Worm (Caenorhabditis elegans) whole organism, L1 larva: Measurements from ENCODE around the gene ncr-2.

ENCODE experiments used
- C34B4.2 ChIP-seq: sonication (generic microtip); optimal IDR thresholded peaks from 2 replicates; lab custom pipeline; 2017; ENCODE audit warnings: mild to moderate bottlenecking, missing genetic modification characterization, missing compliant biosample characterization
- F16B12.6 ChIP-seq: fragments of 150-350 bp; optimal IDR thresholded peaks from 2 replicates; lab custom pipeline; 2014; ENCODE audit warnings: missing biosample characterization, missing genetic modification characterization
- aha-1 ChIP-seq: fragments of 150-350 bp; optimal IDR thresholded peaks from 2 replicates; lab custom pipeline; 2014; ENCODE audit warnings: missing biosample characterization, missing genetic modification characterization
- aly-2 ChIP-seq: fragments of 150-350 bp; optimal IDR thresholded peaks from 2 replicates; lab custom pipeline; 2014; ENCODE audit warnings: missing biosample characterization, missing genetic modification characterization
- ceh-63 ChIP-seq: fragments of 200-800 bp; sonication (Bioruptor generic); optimal IDR thresholded peaks from 2 replicates; lab custom pipeline; 2018; ENCODE audit warnings: mild to moderate bottlenecking, missing genetic modification characterization, missing compliant biosample characterization
- ceh-82 ChIP-seq, 3 experiments: fragments of 150-350 bp in 1 of 3; sonication (generic microtip) in 2 of 3; optimal IDR thresholded peaks; 2 replicates each; lab custom pipeline; 2014 to 2017; ENCODE audit warnings: missing biosample characterization in 3 of 3, missing genetic modification characterization in 3 of 3
- dpl-1 ChIP-seq, 3 experiments: fragments of 150-350 bp in 2 of 3; sonication (generic microtip) in 1 of 3; optimal IDR thresholded peaks; 2 replicates each; lab custom pipeline; 2014 to 2017; ENCODE audit warnings: missing biosample characterization in 3 of 3, missing genetic modification characterization in 3 of 3, missing genetic modification reagents in 3 of 3
- dsc-1 ChIP-seq: sonication (generic microtip); optimal IDR thresholded peaks from 2 replicates; lab custom pipeline; 2016; ENCODE audit warnings: mild to moderate bottlenecking, missing genetic modification characterization, missing compliant biosample characterization
- efl-1 ChIP-seq, 4 experiments: fragments of 150-350 bp; optimal IDR thresholded peaks in 3 of 4; peaks in 1 of 4; 1 replicate in 1 of 4; 2 replicates in 3 of 4; lab custom pipeline; 2014; ENCODE audit warnings: missing biosample characterization in 2 of 4, missing genetic modification characterization in 2 of 4, missing genetic modification reagents in 2 of 4
- efl-3 ChIP-seq: fragments of 200-800 bp; sonication (Bioruptor generic); optimal IDR thresholded peaks from 2 replicates; lab custom pipeline; 2018; ENCODE audit warnings: mild to moderate bottlenecking, missing genetic modification characterization, missing compliant biosample characterization
- egl-13 ChIP-seq: sonication (generic microtip); optimal IDR thresholded peaks from 2 replicates; lab custom pipeline; 2016; ENCODE audit warnings: missing genotype, missing genetic modification reagents, missing genetic modification characterization, missing compliant biosample characterization
- elt-2 ChIP-seq: sonication (generic microtip); optimal IDR thresholded peaks from 2 replicates; lab custom pipeline; 2016; ENCODE audit warnings: missing genetic modification characterization, mild to moderate bottlenecking, inconsistent platforms, missing compliant biosample characterization, missing genetic modification reagents
- elt-3 ChIP-seq, 6 experiments: fragments of 150-350 bp in 1 of 6; sonication (generic microtip); optimal IDR thresholded peaks; 2 replicates each; lab custom pipeline; 2017 to 2018; ENCODE audit warnings: missing biosample characterization in 6 of 6, missing genetic modification characterization in 6 of 6, inconsistent platforms in 1 of 6
- ets-5 ChIP-seq: fragments of 200-800 bp; sonication (Bioruptor generic); IDR thresholded peaks from 2 replicates; pipeline ENCODE4 v1.3.6; 2022; ENCODE audit warnings: missing genetic modification characterization, missing compliant biosample characterization
- fkh-10 ChIP-seq: sonication (generic microtip); optimal IDR thresholded peaks from 2 replicates; lab custom pipeline; 2017; ENCODE audit warnings: missing biosample characterization, missing genetic modification reagents, missing genetic modification characterization
- fkh-4 ChIP-seq: sonication (generic microtip); optimal IDR thresholded peaks from 2 replicates; lab custom pipeline; 2016; ENCODE audit warnings: missing compliant biosample characterization, missing genetic modification characterization, borderline replicate concordance
- fkh-8 ChIP-seq: sonication (generic microtip); optimal IDR thresholded peaks from 2 replicates; lab custom pipeline; 2016; ENCODE audit warnings: mild to moderate bottlenecking, missing genetic modification characterization, missing compliant biosample characterization
- fos-1 ChIP-seq: fragments of 150-350 bp; optimal IDR thresholded peaks from 2 replicates; lab custom pipeline; 2014; ENCODE audit warnings: missing biosample characterization, missing genetic modification characterization
- hlh-17 ChIP-seq: fragments of 200-800 bp; sonication (Bioruptor generic); optimal IDR thresholded peaks from 2 replicates; lab custom pipeline; 2018; ENCODE audit warnings: missing genetic modification characterization, mild to moderate bottlenecking, missing compliant biosample characterization, moderate library complexity, borderline replicate concordance
- hlh-4 ChIP-seq: sonication (generic microtip); optimal IDR thresholded peaks from 2 replicates; lab custom pipeline; 2016; ENCODE audit warnings: mild to moderate bottlenecking, missing genetic modification characterization, missing compliant biosample characterization
- hpl-2 ChIP-seq: fragments of 150-350 bp; optimal IDR thresholded peaks from 2 replicates; lab custom pipeline; 2014; ENCODE audit warnings: missing biosample characterization, missing genetic modification reagents, missing genetic modification characterization
- jun-1 ChIP-seq: fragments of 150-350 bp; optimal IDR thresholded peaks from 2 replicates; lab custom pipeline; 2014; ENCODE audit warnings: missing biosample characterization, missing genetic modification reagents, missing genetic modification characterization
- lin-14 ChIP-seq: fragments of 200-800 bp; sonication (Bioruptor generic); optimal IDR thresholded peaks from 2 replicates; lab custom pipeline; 2018; ENCODE audit warnings: mild to moderate bottlenecking, missing genetic modification characterization, moderate library complexity, missing compliant biosample characterization
- lin-35 ChIP-seq, 2 experiments: fragments of 150-350 bp; optimal IDR thresholded peaks; 2 replicates each; lab custom pipeline; 2014; ENCODE audit warnings: missing biosample characterization in 2 of 2, missing genetic modification characterization in 2 of 2, missing genetic modification reagents in 2 of 2
- lin-39 ChIP-seq: fragments of 150-350 bp; optimal IDR thresholded peaks from 2 replicates; lab custom pipeline; 2014; ENCODE audit warnings: missing biosample characterization, missing genetic modification reagents, missing genetic modification characterization
- lir-3 ChIP-seq: sonication (generic microtip); optimal IDR thresholded peaks from 2 replicates; lab custom pipeline; 2016; ENCODE audit warnings: mild to moderate bottlenecking, missing genetic modification characterization, moderate library complexity, missing compliant biosample characterization; ENCODE audit not compliant: poor library complexity
- lsy-2 ChIP-seq, 2 experiments: fragments of 150-350 bp; optimal IDR thresholded peaks; 2 replicates each; lab custom pipeline; 2014; ENCODE audit warnings: missing biosample characterization in 2 of 2, missing genetic modification characterization in 2 of 2
- mdl-1 ChIP-seq, 2 experiments: fragments of 150-350 bp; optimal IDR thresholded peaks; 2 replicates each; lab custom pipeline; 2014 to 2017; ENCODE audit warnings: missing biosample characterization in 2 of 2, missing genetic modification characterization in 2 of 2, inconsistent platforms in 1 of 2
- mef-2 ChIP-seq: fragments of 150-350 bp; optimal IDR thresholded peaks from 2 replicates; lab custom pipeline; 2014; ENCODE audit warnings: missing biosample characterization, missing genetic modification characterization
- nhr-12 ChIP-seq: sonication (generic microtip); optimal IDR thresholded peaks from 2 replicates; lab custom pipeline; 2017; ENCODE audit warnings: missing biosample characterization, missing genetic modification characterization
- nhr-20 ChIP-seq: sonication (generic microtip); optimal IDR thresholded peaks from 2 replicates; lab custom pipeline; 2016; ENCODE audit warnings: mild to moderate bottlenecking, missing genetic modification characterization, missing compliant biosample characterization
- nhr-237 ChIP-seq: fragments of 150-350 bp; optimal IDR thresholded peaks from 2 replicates; lab custom pipeline; 2014; ENCODE audit warnings: missing biosample characterization, missing genetic modification characterization
- nhr-71 ChIP-seq: sonication (generic microtip); optimal IDR thresholded peaks from 2 replicates; lab custom pipeline; 2016; ENCODE audit warnings: mild to moderate bottlenecking, missing genetic modification characterization, moderate library complexity, missing compliant biosample characterization
- nhr-84 ChIP-seq: sonication (generic microtip); optimal IDR thresholded peaks from 2 replicates; lab custom pipeline; 2017; ENCODE audit warnings: missing biosample characterization, missing genetic modification characterization
- pag-3 ChIP-seq: sonication (generic microtip); optimal IDR thresholded peaks from 2 replicates; lab custom pipeline; 2017; ENCODE audit warnings: missing genetic modification characterization, mild to moderate bottlenecking, missing compliant biosample characterization, antibody characterized with exemption, borderline replicate concordance; ENCODE audit not compliant: insufficient read depth
- pax-3 ChIP-seq: fragments of 200-800 bp; sonication (Bioruptor generic); optimal IDR thresholded peaks from 2 replicates; lab custom pipeline; 2018; ENCODE audit warnings: mild to moderate bottlenecking, missing genetic modification characterization, moderate library complexity, missing compliant biosample characterization
- rnt-1 ChIP-seq: sonication (generic microtip); optimal IDR thresholded peaks from 2 replicates; lab custom pipeline; 2016; ENCODE audit warnings: mild to moderate bottlenecking, missing genetic modification characterization, moderate library complexity, missing compliant biosample characterization
- skn-1 ChIP-seq: fragments of 150-350 bp; optimal IDR thresholded peaks from 2 replicates; lab custom pipeline; 2014; ENCODE audit warnings: missing biosample characterization, missing genetic modification characterization
- snpc-4 ChIP-seq: fragments of 150-350 bp; optimal IDR thresholded peaks from 2 replicates; lab custom pipeline; 2014; ENCODE audit warnings: missing biosample characterization, missing genetic modification characterization
- snu-23 ChIP-seq: sonication (generic microtip); optimal IDR thresholded peaks from 2 replicates; lab custom pipeline; 2016; ENCODE audit warnings: missing genetic modification characterization, missing compliant biosample characterization
- sox-4 ChIP-seq: sonication (generic microtip); optimal IDR thresholded peaks from 2 replicates; lab custom pipeline; 2016; ENCODE audit warnings: missing genetic modification characterization, missing compliant biosample characterization
- sptf-1 ChIP-seq: fragments of 150-350 bp; optimal IDR thresholded peaks from 2 replicates; lab custom pipeline; 2014; ENCODE audit warnings: missing biosample characterization, missing genetic modification characterization
- sup-37 ChIP-seq: fragments of 200-800 bp; sonication (Bioruptor generic); optimal IDR thresholded peaks from 2 replicates; lab custom pipeline; 2018; ENCODE audit warnings: mild to moderate bottlenecking, missing genetic modification characterization, missing compliant biosample characterization
- tbx-2 ChIP-seq: sonication (generic microtip); optimal IDR thresholded peaks from 2 replicates; lab custom pipeline; 2016; ENCODE audit warnings: missing genetic modification characterization, missing compliant biosample characterization
- tlp-1 ChIP-seq: fragments of 150-350 bp; optimal IDR thresholded peaks from 2 replicates; lab custom pipeline; 2014; ENCODE audit warnings: missing biosample characterization, missing genetic modification characterization
- unc-130 ChIP-seq: fragments of 150-350 bp; optimal IDR thresholded peaks from 2 replicates; lab custom pipeline; 2017; ENCODE audit warnings: missing biosample characterization, missing genetic modification characterization, inconsistent platforms
- unc-30 ChIP-seq: sonication (generic microtip); optimal IDR thresholded peaks from 2 replicates; lab custom pipeline; 2017; ENCODE audit warnings: missing biosample characterization, missing genetic modification characterization
- unc-86 ChIP-seq: sonication (generic microtip); optimal IDR thresholded peaks from 2 replicates; lab custom pipeline; 2016; ENCODE audit warnings: missing genetic modification characterization, missing compliant biosample characterization
- unc-98 ChIP-seq: fragments of 200-800 bp; sonication (Bioruptor generic); IDR thresholded peaks from 2 replicates; pipeline ENCODE4 v1.3.6; 2022; ENCODE audit warnings: missing genetic modification characterization, missing compliant biosample characterization
- zip-4 ChIP-seq: fragments of 200-800 bp; sonication (Bioruptor generic); optimal IDR thresholded peaks from 2 replicates; lab custom pipeline; 2018; ENCODE audit warnings: mild to moderate bottlenecking, missing genetic modification characterization, moderate library complexity, missing compliant biosample characterization
- ztf-11 ChIP-seq, 2 experiments: sonication (generic microtip); optimal IDR thresholded peaks; 2 replicates each; lab custom pipeline; 2016 to 2017; ENCODE audit warnings: missing genetic modification characterization in 2 of 2, missing biosample characterization in 1 of 2, missing compliant biosample characterization in 1 of 2
- ztf-4 ChIP-seq: fragments of 150-350 bp; optimal IDR thresholded peaks from 2 replicates; lab custom pipeline; 2014; ENCODE audit warnings: missing biosample characterization, missing genetic modification characterization

The ncr-2 gene

ce11 chrIII:8227511-8227910 lies 30.6 kb upstream of the ncr-2 start, which contains the start of gene fbxl-1 (continued):
- TF ChIP-seq aly-2 (tag; lab: Kevin White, UChicago) (no peak), ets-5 (GFP tag; lab: Robert Waterston, UW) (no peak), pax-3 (tag; lab: Kevin White, UChicago) (peak; percentile 64), mdl-1 (tag; optimal IDR thresholded peaks at IDR 0.05; lab: Kevin White, UChicago) (peak in 1 of 2 experiments; percentile 93), snpc-4 (tag; lab: Kevin White, UChicago) (peak; percentile 6), dpl-1 (GFP tag; optimal IDR thresholded peaks at IDR 0.05; lab: Kevin White, UChicago) (peak; percentile 52 to 57 (median 53)), elt-2 (tag; lab: Kevin White, UChicago) (peak; percentile 21), F16B12.6 (tag; lab: Kevin White, UChicago) (peak; percentile 50), fkh-8 (peak; percentile 96), zip-4 (peak; percentile 9), mef-2 (peak; percentile 58), lir-3 (tag; lab: Kevin White, UChicago) (peak; percentile 56), efl-1 (optimal IDR thresholded peaks at IDR 0.05; lab: Kevin White, UChicago) (peak; percentile 68 to 70), efl-1 (GFP tag; optimal IDR thresholded peaks at IDR 0.05 in 1 of 2; lab: Kevin White, UChicago) (peak; percentile 48 to 97), unc-130 (tag; lab: Kevin White, UChicago) (peak; percentile 56), sup-37 (GFP tag; lab: Kevin White, UChicago) (no peak), tlp-1 (tag; lab: Kevin White, UChicago) (no peak), pag-3 (tag; lab: Kevin White, UChicago) (no peak), efl-3 (GFP tag; lab: Kevin White, UChicago) (no peak), tbx-2 (tag; lab: Kevin White, UChicago) (peak; percentile 81), jun-1 (tag; lab: Kevin White, UChicago) (peak; percentile 47), hpl-2 (GFP tag; lab: Kevin White, UChicago) (no peak), unc-98 (GFP tag; lab: Robert Waterston, UW) (no peak), fkh-4 (tag; lab: Kevin White, UChicago) (no peak), dsc-1 (tag; lab: Kevin White, UChicago) (peak; percentile 80), elt-3 (tag; optimal IDR thresholded peaks at IDR 0.05; lab: Kevin White, UChicago) (peak in 2 of 6 experiments; percentile 14 to 61), unc-30 (tag; lab: Kevin White, UChicago) (no peak), ztf-11 (tag; optimal IDR thresholded peaks at IDR 0.05; lab: Kevin White, UChicago) (peak in 1 of 2 experiments; percentile 73), ceh-63 (GFP tag; lab: Kevin White, UChicago) (peak; percentile 13), fos-1 (peak; percentile 43), nhr-12 (tag; lab: Kevin White, UChicago) (no peak), skn-1 (tag; lab: Kevin White, UChicago) (peak; percentile 65), egl-13 (tag; lab: Kevin White, UChicago) (peak; percentile 76), nhr-237 (tag; lab: Kevin White, UChicago) (no peak), lsy-2 (tag; optimal IDR thresholded peaks at IDR 0.05; lab: Kevin White, UChicago) (peak; percentile 75 to 88), lin-39 (no peak), C34B4.2 (no peak), lin-35 (GFP tag; optimal IDR thresholded peaks at IDR 0.05; lab: Kevin White, UChicago) (peak; percentile 63 to 82), hlh-17 (GFP tag; lab: Kevin White, UChicago) (no peak), nhr-84 (tag; lab: Kevin White, UChicago) (no peak), fkh-10 (peak; percentile 21), sox-4 (tag; lab: Kevin White, UChicago) (peak; percentile 73), sptf-1 (tag; lab: Kevin White, UChicago) (no peak), snu-23 (GFP tag; lab: Kevin White, UChicago) (peak; percentile 87), ztf-4 (peak; percentile 60), nhr-20 (tag; lab: Kevin White, UChicago) (peak; percentile 88), nhr-71 (tag; lab: Kevin White, UChicago) (peak; percentile 94), rnt-1 (tag; lab: Kevin White, UChicago) (peak; percentile 82), unc-86 (tag; lab: Kevin White, UChicago) (peak; percentile 96), ceh-82 (tag; optimal IDR thresholded peaks at IDR 0.05; lab: Kevin White, UChicago) (peak; percentile 25 to 70 (median 47)), hlh-4 (tag; lab: Kevin White, UChicago) (no peak), aha-1 (tag; lab: Kevin White, UChicago) (no peak), lin-14 (GFP tag; lab: Kevin White, UChicago) (peak; percentile 99)
